Fruit fly (Drosophila melanogaster) whole organism, prepupa: Measurements from ENCODE around the gene Abd-B.

Experiments used
- CG10669 ChIP-seq: fragments of 200-800 bp; sonication (Bioruptor generic); optimal IDR thresholded peaks from 3 replicates; lab custom pipeline; 2018; ENCODE audit warnings: missing biosample characterization, mild to moderate bottlenecking, missing genetic modification characterization, moderate library complexity
- CG11294 ChIP-seq: fragments of 200-800 bp; sonication (Bioruptor generic); IDR thresholded peaks from 2 replicates; pipeline ENCODE4 v1.3.6; 2022; ENCODE audit warnings: missing biosample characterization, missing genetic modification characterization
- CG11902 ChIP-seq: fragments of 200-800 bp; sonication (Bioruptor generic); optimal IDR thresholded peaks from 3 replicates; lab custom pipeline; 2016; ENCODE audit warnings: missing biosample characterization, missing genetic modification characterization
- CG15336 ChIP-seq: fragments of 200-800 bp; sonication (Bioruptor generic); IDR thresholded peaks from 2 replicates; pipeline ENCODE4 v1.3.6; 2022; ENCODE audit warnings: missing biosample characterization, missing genetic modification characterization
- CG16779 ChIP-seq: fragments of 200-800 bp; sonication (Bioruptor generic); optimal IDR thresholded peaks from 3 replicates; lab custom pipeline; 2017; ENCODE audit warnings: missing biosample characterization, mild to moderate bottlenecking, missing genetic modification characterization
- CG3032 ChIP-seq: fragments of 200-800 bp; optimal IDR thresholded peaks from 2 replicates; lab custom pipeline; 2019; ENCODE audit warnings: missing biosample characterization, mild to moderate bottlenecking, missing genetic modification characterization, moderate library complexity
- CG34406 ChIP-seq: fragments of 200-800 bp; sonication (Bioruptor generic); optimal IDR thresholded peaks from 3 replicates; lab custom pipeline; 2016; ENCODE audit warnings: missing biosample characterization, missing genetic modification characterization
- CG3919 ChIP-seq: fragments of 200-800 bp; sonication (Bioruptor generic); optimal IDR thresholded peaks from 3 replicates; lab custom pipeline; 2016; ENCODE audit warnings: missing biosample characterization, missing genetic modification characterization
- CG4318 ChIP-seq: fragments of 200-800 bp; sonication (Bioruptor generic); optimal IDR thresholded peaks from 3 replicates; lab custom pipeline; 2017; ENCODE audit warnings: missing biosample characterization, mild to moderate bottlenecking, missing genetic modification characterization
- CG6163 ChIP-seq: fragments of 200-800 bp; sonication (Bioruptor generic); IDR thresholded peaks from 3 replicates; pipeline ENCODE4 v1.3.6; 2022; ENCODE audit warnings: missing biosample characterization, missing genetic modification characterization
- CG6792 ChIP-seq: fragments of 200-800 bp; sonication (Bioruptor generic); optimal IDR thresholded peaks from 3 replicates; lab custom pipeline; 2016; ENCODE audit warnings: missing biosample characterization, missing genetic modification characterization
- CG6854 ChIP-seq: fragments of 200-800 bp; sonication (Bioruptor generic); optimal IDR thresholded peaks from 2 replicates; lab custom pipeline; 2017; ENCODE audit warnings: missing biosample characterization, mild to moderate bottlenecking, missing genetic modification characterization
- CG9139 ChIP-seq: fragments of 200-800 bp; sonication (Bioruptor generic); optimal IDR thresholded peaks from 3 replicates; lab custom pipeline; 2017; ENCODE audit warnings: missing biosample characterization, mild to moderate bottlenecking, missing genetic modification characterization
- Eip75B ChIP-seq: fragments of 200-800 bp; sonication (Bioruptor generic); optimal IDR thresholded peaks from 3 replicates; lab custom pipeline; 2016; ENCODE audit warnings: missing biosample characterization, missing genetic modification characterization
- Hr38 ChIP-seq: sonication (Bioruptor generic); optimal IDR thresholded peaks from 2 replicates; lab custom pipeline; 2016; ENCODE audit warnings: missing biosample characterization, missing genetic modification characterization
- Met ChIP-seq: fragments of 200-800 bp; sonication (Bioruptor generic); optimal IDR thresholded peaks from 3 replicates; lab custom pipeline; 2016; ENCODE audit warnings: missing biosample characterization, missing genetic modification characterization
- Smox ChIP-seq: fragments of 200-800 bp; sonication (Bioruptor generic); optimal IDR thresholded peaks from 3 replicates; lab custom pipeline; 2016; ENCODE audit warnings: missing biosample characterization, missing genetic modification characterization
- Sox102F ChIP-seq: fragments of 200-800 bp; sonication (Bioruptor generic); optimal IDR thresholded peaks from 2 replicates; lab custom pipeline; 2016; ENCODE audit warnings: missing biosample characterization, mild to moderate bottlenecking, missing genetic modification characterization
- Sox15 ChIP-seq: fragments of 200-800 bp; sonication (Bioruptor generic); optimal IDR thresholded peaks from 3 replicates; lab custom pipeline; 2016; ENCODE audit warnings: missing biosample characterization, missing genetic modification characterization
- achi ChIP-seq: fragments of 200-800 bp; sonication (Bioruptor generic); optimal IDR thresholded peaks from 3 replicates; lab custom pipeline; 2016; ENCODE audit warnings: missing biosample characterization, missing genetic modification characterization
- acj6 ChIP-seq: fragments of 200-800 bp; sonication (Bioruptor generic); optimal IDR thresholded peaks from 3 replicates; lab custom pipeline; 2016; ENCODE audit warnings: missing biosample characterization, missing genetic modification characterization
- dsx ChIP-seq: fragments of 200-800 bp; optimal IDR thresholded peaks from 3 replicates; lab custom pipeline; 2019; ENCODE audit warnings: missing biosample characterization, mild to moderate bottlenecking, missing genetic modification characterization, moderate library complexity; ENCODE audit not compliant: poor library complexity, severe bottlenecking
- eg ChIP-seq: fragments of 200-800 bp; sonication (Bioruptor generic); IDR thresholded peaks from 3 replicates; pipeline ENCODE4 v1.3.6; 2022; ENCODE audit warnings: missing biosample characterization, missing genetic modification characterization
- esn ChIP-seq: fragments of 200-800 bp; sonication (Bioruptor generic); optimal IDR thresholded peaks from 2 replicates; lab custom pipeline; 2016; ENCODE audit warnings: missing biosample characterization, mild to moderate bottlenecking, missing genetic modification characterization, moderate library complexity
- fd85E ChIP-seq: fragments of 200-800 bp; sonication (Bioruptor generic); optimal IDR thresholded peaks from 3 replicates; lab custom pipeline; 2016; ENCODE audit warnings: missing biosample characterization, missing genetic modification characterization
- fkh ChIP-seq: fragments of 200-800 bp; sonication (Bioruptor generic); optimal IDR thresholded peaks from 3 replicates; lab custom pipeline; 2017; ENCODE audit warnings: missing biosample characterization, mild to moderate bottlenecking, missing genetic modification characterization, moderate library complexity
- lz ChIP-seq: fragments of 200-800 bp; sonication (Bioruptor generic); optimal IDR thresholded peaks from 3 replicates; lab custom pipeline; 2016; ENCODE audit warnings: missing biosample characterization, missing genetic modification characterization
- net ChIP-seq: fragments of 200-800 bp; sonication (Bioruptor generic); optimal IDR thresholded peaks from 3 replicates; lab custom pipeline; 2016; ENCODE audit warnings: missing biosample characterization, missing genetic modification characterization
- pdm3 ChIP-seq: fragments of 200-800 bp; sonication (Bioruptor generic); optimal IDR thresholded peaks from 3 replicates; lab custom pipeline; 2016; ENCODE audit warnings: missing biosample characterization, missing genetic modification characterization
- ss ChIP-seq, 2 experiments: fragments of 200-800 bp; sonication (Bioruptor generic); optimal IDR thresholded peaks; 2 replicates in 1 of 2; 3 replicates in 1 of 2; lab custom pipeline; 2017 to 2018; ENCODE audit warnings: mild to moderate bottlenecking in 2 of 2, missing biosample characterization in 2 of 2, missing genetic modification characterization in 2 of 2, moderate library complexity in 1 of 2
- svp ChIP-seq: fragments of 200-800 bp; sonication (Bioruptor generic); peaks from one replicate; lab custom pipeline; 2016; ENCODE audit warnings: missing biosample characterization, missing genetic modification characterization

Abd-B gene

dm6 chr3R:16891995-16892394 is 80.0 kb downstream of the Abd-B start:
- TF ChIP-seq acj6 (GFP tag; lab: Kevin White, UChicago) (no peak), fkh (no peak), Hr38 (no peak), CG3919 (no peak), CG11294 (GFP tag; lab: Robert Waterston, UW) (no peak), achi (GFP tag; lab: Kevin White, UChicago) (no peak), Met (no peak), CG10669 (GFP tag; lab: Kevin White, UChicago) (no peak), CG16779 (tag; lab: Kevin White, UChicago) (no peak), CG15336 (no peak), eg (GFP tag; lab: Robert Waterston, UW) (no peak), CG6792 (GFP tag; lab: Kevin White, UChicago) (no peak), lz (GFP tag; lab: Kevin White, UChicago) (no peak), CG34406 (GFP tag; lab: Kevin White, UChicago) (no peak)

- no peak for TF ChIP-seq Sox15 (GFP tag; lab: Kevin White, UChicago)
- no peak for TF ChIP-seq Eip75B (GFP tag; lab: Kevin White, UChicago)
- peak; percentile 16 for TF ChIP-seq svp (GFP tag; lab: Kevin White, UChicago)
These were observed 85.4 kb downstream of the Abd-B start for dm6 chr3R:16886431-16887154.

dm6 chr3R:16884556-16884955 is 87.5 kb downstream of the Abd-B start:
- TF ChIP-seq ss (GFP tag; optimal IDR thresholded peaks at IDR 0.05; lab: Kevin White, UChicago) (no peak), fd85E (GFP tag; lab: Kevin White, UChicago) (no peak), net (no peak), CG4318 (no peak), CG6854 (GFP tag; lab: Kevin White, UChicago) (no peak), CG11902 (GFP tag; lab: Kevin White, UChicago) (no peak), Smox (GFP tag; lab: Kevin White, UChicago) (no peak), esn (GFP tag; lab: Kevin White, UChicago) (no peak), acj6 (GFP tag; lab: Kevin White, UChicago) (no peak), pdm3 (GFP tag; lab: Kevin White, UChicago) (no peak), Sox102F (GFP tag; lab: Kevin White, UChicago) (no peak), CG3032 (no peak), dsx (GFP tag; lab: Kevin White, UChicago) (no peak)

- peak; percentile 66 for TF ChIP-seq dsx (GFP tag; lab: Kevin White, UChicago)
- no peak for TF ChIP-seq CG9139 (GFP tag; lab: Kevin White, UChicago)
- TF ChIP-seq CG6163 = 0 out of 3 replicates have a peak, but pooled peaks have one; percentile 43
- TF ChIP-seq pdm3 (GFP tag; lab: Kevin White, UChicago) = peak; percentile 1
These were observed 89.5 kb downstream of the Abd-B start for dm6 chr3R:16882491-16882933.

dm6 chr3R:16878442-16878841 is 93.6 kb downstream of the Abd-B start:
- TF ChIP-seq net (no peak), esn (GFP tag; lab: Kevin White, UChicago) (no peak)
